Fruit fly (Drosophila melanogaster) S2 (cell line): ENCODE measurements around the gene CG10570.

Experiments
- CG8478 ChIP-seq: fragments of >200 bp; optimal IDR thresholded peaks from 2 replicates; lab custom pipeline; 2018
- CTCF ChIP-seq, 2 experiments: fragments of >200 bp; optimal IDR thresholded peaks; 2 replicates each; lab custom pipeline; 2018

- no peak for TF ChIP-seq CTCF (optimal IDR thresholded peaks at IDR 0.05; lab: Kevin White, UChicago)
- no peak for TF ChIP-seq CG8478 (lab: Kevin White, UChicago)
Measured at dm6 chr2L:18785026-18785600, 25.9 kb downstream of the CG10570 start.
